Fruit fly (Drosophila melanogaster): Measurements from ENCODE around the gene CG31221.
A peak's percentile ranks its signal among the peaks of the same experiment; 100 is the strongest.

CG31221 gene

DNA sequence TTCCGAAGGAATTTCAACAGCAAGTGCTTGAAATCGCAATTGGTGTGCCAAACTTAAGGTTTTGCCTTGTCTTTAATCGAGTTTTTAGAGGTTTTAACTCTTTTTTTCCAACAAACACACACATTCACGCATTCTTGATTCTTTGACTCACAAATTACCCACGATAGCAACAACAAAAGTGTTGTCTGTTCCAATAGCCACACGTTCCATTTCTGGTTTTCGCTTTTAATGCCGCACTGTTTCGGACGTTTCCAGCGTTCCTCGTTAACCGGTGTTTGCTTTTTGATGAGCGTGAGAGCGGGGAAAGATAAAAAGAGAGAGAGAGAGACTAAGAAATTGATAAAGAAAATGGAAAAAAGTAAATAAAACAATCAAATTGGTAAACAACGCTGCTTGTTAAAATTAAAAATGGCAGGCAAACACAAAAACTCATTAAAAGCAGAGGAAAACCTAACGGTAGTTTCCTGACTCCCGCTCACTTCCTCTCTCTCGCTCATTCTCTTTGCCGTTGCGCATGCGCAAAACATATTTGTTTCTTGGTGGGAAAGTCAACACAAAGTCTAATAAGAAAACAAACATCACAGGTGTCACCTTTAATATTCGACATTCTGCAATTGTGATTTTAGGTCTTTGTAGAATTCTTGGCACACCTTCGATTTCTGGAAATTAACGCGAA is 51.5 kb downstream of the CG31221 start (continued):
- no peak for TF ChIP-seq wor (GFP tag; IDR thresholded peaks at IDR 0.05)
- no peak for TF ChIP-seq Dbx (GFP tag; IDR thresholded peaks at IDR 0.05)
- TF ChIP-seq CG17328 (GFP tag; IDR thresholded peaks at IDR 0.05): peak; percentile 63
- TF ChIP-seq CG17568 (GFP tag; optimal IDR thresholded peaks at IDR 0.05): peak; percentile 78
- TF ChIP-seq CG7271 (tag; optimal IDR thresholded peaks at IDR 0.05): peak; percentile 60
- peak; percentile 69; the same call in 1 of the 2 replicates for TF ChIP-seq rib (GFP tag; IDR thresholded peaks at IDR 0.05)
- TF ChIP-seq ind (GFP tag; optimal IDR thresholded peaks at IDR 0.05): no peak
- TF ChIP-seq ems (GFP tag; optimal IDR thresholded peaks at IDR 0.05): peak; percentile 11
- TF ChIP-seq bab2 (GFP tag; optimal IDR thresholded peaks at IDR 0.05): peak; percentile 67
- no peak for TF ChIP-seq CG16815 (GFP tag; optimal IDR thresholded peaks at IDR 0.05)
- peak; percentile 47 for TF ChIP-seq NC2α (GFP tag; optimal IDR thresholded peaks at IDR 0.05)
- peak; percentile 57 for TF ChIP-seq Fer3 (tag; optimal IDR thresholded peaks at IDR 0.05)
- TF ChIP-seq cwo (GFP tag; optimal IDR thresholded peaks at IDR 0.05): peak; percentile 4
- TF ChIP-seq CG17361 (GFP tag; IDR thresholded peaks at IDR 0.05): no peak
- TF ChIP-seq Scr (GFP tag; IDR thresholded peaks at IDR 0.05; ENCODE audit: partially characterized antibody): no peak
- peak; percentile 77 for TF ChIP-seq lab (GFP tag; optimal IDR thresholded peaks at IDR 0.05)
- peak; percentile 41; the same call in 1 of the 2 replicates for TF ChIP-seq E2f2 (GFP tag; IDR thresholded peaks at IDR 0.05)
- TF ChIP-seq CG2712 (tag; optimal IDR thresholded peaks at IDR 0.05): peak; percentile 50
- TF ChIP-seq ab (GFP tag; optimal IDR thresholded peaks at IDR 0.05): no peak
- no peak for TF ChIP-seq br (optimal IDR thresholded peaks at IDR 0.05)
- TF ChIP-seq zen2 (GFP tag; IDR thresholded peaks at IDR 0.05; ENCODE audit: partially characterized antibody): no peak
- no peak for TF ChIP-seq Dek (tag; optimal IDR thresholded peaks at IDR 0.05)
- TF ChIP-seq Adf1 (GFP tag; IDR thresholded peaks at IDR 0.05): no peak
- TF ChIP-seq CG7745 (tag; optimal IDR thresholded peaks at IDR 0.05): peak; percentile 66
- TF ChIP-seq CG6689 (GFP tag; IDR thresholded peaks at IDR 0.05): peak; percentile 52
- peak in 1 of 2 experiments; percentile 73 for TF ChIP-seq bsh (GFP tag; optimal IDR thresholded peaks at IDR 0.05)
- TF ChIP-seq CG12299 (tag; optimal IDR thresholded peaks at IDR 0.05): peak; percentile 48
- no peak for TF ChIP-seq CG4617 (GFP tag; optimal IDR thresholded peaks at IDR 0.05; ENCODE audit: borderline replicate concordance)
- peak; percentile 73 for TF ChIP-seq gsb-n (tag; optimal IDR thresholded peaks at IDR 0.05)
- TF ChIP-seq CG18262 (tag; optimal IDR thresholded peaks at IDR 0.05): peak; percentile 59
- peak; percentile 43 for TF ChIP-seq CG10147 (GFP tag; optimal IDR thresholded peaks at IDR 0.05)
- TF ChIP-seq danr (GFP tag; IDR thresholded peaks at IDR 0.05): no peak; the same call in 1 of the 2 replicates
- peak; percentile 48 for TF ChIP-seq oc (tag; optimal IDR thresholded peaks at IDR 0.05)
- no peak for TF ChIP-seq aop (GFP tag; IDR thresholded peaks at IDR 0.05)
- TF ChIP-seq insv (GFP tag; optimal IDR thresholded peaks at IDR 0.05): peak; percentile 55 to 90
- TF ChIP-seq so (GFP tag; IDR thresholded peaks at IDR 0.05): no peak
- peak in 1 of 2 experiments; percentile 38 for TF ChIP-seq dpn (GFP tag; optimal IDR thresholded peaks at IDR 0.05)
- TF ChIP-seq lilli (GFP tag; optimal IDR thresholded peaks at IDR 0.05): peak; percentile 36
- no peak for TF ChIP-seq CG8290 (GFP tag; optimal IDR thresholded peaks at IDR 0.05)
- peak; percentile 72 to 74 for TF ChIP-seq CG8290 (tag; optimal IDR thresholded peaks at IDR 0.05)
- no peak for TF ChIP-seq ERR (GFP tag; optimal IDR thresholded peaks at IDR 0.05)
- TF ChIP-seq croc (GFP tag; conservative IDR thresholded peaks at IDR 0.05): no peak
- no peak for TF ChIP-seq esg (GFP tag; conservative IDR thresholded peaks at IDR 0.05)
- TF ChIP-seq inv (GFP tag; IDR thresholded peaks at IDR 0.05; ENCODE audit: partially characterized antibody): no peak
- no peak for TF ChIP-seq pum (GFP tag; optimal IDR thresholded peaks at IDR 0.05)
- no peak for TF ChIP-seq pan (optimal IDR thresholded peaks at IDR 0.05)
- no peak for TF ChIP-seq pan (GFP tag; optimal IDR thresholded peaks at IDR 0.05 in 1 of 2, IDR thresholded peaks at IDR 0.05 in 1 of 2)
- TF ChIP-seq Camta (GFP tag; optimal IDR thresholded peaks at IDR 0.05): peak; percentile 78
- TF ChIP-seq abd-A (tag; optimal IDR thresholded peaks at IDR 0.05): no peak
- TF ChIP-seq btn (GFP tag; optimal IDR thresholded peaks at IDR 0.05): peak; percentile 17
- TF ChIP-seq Doc2 (GFP tag; IDR thresholded peaks at IDR 0.05): no peak

All from whole organism, embryonic.